Worm (Caenorhabditis elegans) whole organism, young adult: Measurements from ENCODE around the gene F16H6.10.

Experiments
- B0019.2 ChIP-seq: fragments of 200-800 bp; sonication (Bioruptor generic); conservative IDR thresholded peaks from 2 replicates; pipeline ENCODE4 v1.3.6; 2022; ENCODE audit warnings: missing genetic modification reagents, missing genetic modification characterization, missing compliant biosample characterization
- B0336.3 ChIP-seq: fragments of 200-800 bp; sonication (Bioruptor generic); IDR thresholded peaks from 2 replicates; pipeline ENCODE4 v1.3.6; 2022; ENCODE audit warnings: missing genetic modification characterization, missing compliant biosample characterization
- C06A6.2 ChIP-seq: fragments of 200-800 bp; sonication (Bioruptor generic); conservative IDR thresholded peaks from 2 replicates; pipeline ENCODE4 v1.3.6; 2022; ENCODE audit warnings: missing genetic modification characterization, missing compliant biosample characterization
- D2030.7 ChIP-seq: fragments of 200-800 bp; sonication (Bioruptor generic); IDR thresholded peaks from 2 replicates; pipeline ENCODE4 v1.3.6; 2022; ENCODE audit warnings: missing genetic modification reagents, missing genetic modification characterization, missing compliant biosample characterization
- F23B12.7 ChIP-seq: sonication (generic microtip); optimal IDR thresholded peaks from 2 replicates; lab custom pipeline; 2017; ENCODE audit warnings: missing genetic modification characterization, mild to moderate bottlenecking, missing compliant biosample characterization, antibody characterized with exemption, moderate library complexity; ENCODE audit not compliant: insufficient read depth
- F37B4.10 ChIP-seq: fragments of 200-800 bp; sonication (Bioruptor generic); IDR thresholded peaks from 2 replicates; pipeline ENCODE4 v1.3.6; 2022; ENCODE audit warnings: missing genetic modification characterization, missing compliant biosample characterization
- K11D2.4 ChIP-seq: fragments of 200-800 bp; sonication (Bioruptor generic); IDR thresholded peaks from 2 replicates; pipeline ENCODE4 v1.3.6; 2022; ENCODE audit warnings: missing genetic modification reagents, missing genetic modification characterization, missing compliant biosample characterization
- Y53F4B.3 ChIP-seq: fragments of 200-800 bp; sonication (Bioruptor generic); IDR thresholded peaks from 2 replicates; pipeline ENCODE4 v1.3.6; 2022; ENCODE audit warnings: missing genetic modification reagents, missing genetic modification characterization, missing compliant biosample characterization
- Y53G8AR.9 ChIP-seq: fragments of 200-800 bp; sonication (Bioruptor generic); conservative IDR thresholded peaks from 2 replicates; pipeline ENCODE4 v1.3.6; 2022; ENCODE audit warnings: missing genetic modification reagents, missing genetic modification characterization, missing compliant biosample characterization
- Y56A3A.18 ChIP-seq: fragments of 200-800 bp; sonication (Bioruptor generic); IDR thresholded peaks from 2 replicates; pipeline ENCODE4 v1.3.6; 2022; ENCODE audit warnings: missing genetic modification reagents, missing genetic modification characterization, missing compliant biosample characterization
- Y95B8A.8 ChIP-seq: fragments of 200-800 bp; sonication (Bioruptor generic); IDR thresholded peaks from 2 replicates; pipeline ENCODE4 v1.3.6; 2022; ENCODE audit warnings: missing genetic modification reagents, missing genetic modification characterization, missing compliant biosample characterization
- ZK185.1 ChIP-seq: sonication (generic microtip); optimal IDR thresholded peaks from 2 replicates; lab custom pipeline; 2016; ENCODE audit warnings: mild to moderate bottlenecking, missing genetic modification characterization, missing compliant biosample characterization; ENCODE audit not compliant: poor library complexity, severe bottlenecking
- bed-2 ChIP-seq: fragments of 200-800 bp; sonication (Bioruptor generic); IDR thresholded peaks from 2 replicates; pipeline ENCODE4 v1.3.6; 2022; ENCODE audit warnings: missing genetic modification reagents, missing genetic modification characterization, missing compliant biosample characterization
- cebp-2 ChIP-seq: fragments of 200-800 bp; sonication (Bioruptor generic); IDR thresholded peaks from 2 replicates; pipeline ENCODE4 v1.3.6; 2022; ENCODE audit warnings: missing genetic modification characterization, missing compliant biosample characterization
- ceh-100 ChIP-seq: fragments of 200-800 bp; sonication (Bioruptor generic); IDR thresholded peaks from 2 replicates; pipeline ENCODE4 v1.3.6; 2022; ENCODE audit warnings: missing genetic modification reagents, missing genetic modification characterization, missing compliant biosample characterization
- ceh-27 ChIP-seq: fragments of 200-800 bp; sonication (Bioruptor generic); optimal IDR thresholded peaks from 2 replicates; lab custom pipeline; 2018; ENCODE audit warnings: mild to moderate bottlenecking, missing genetic modification characterization, moderate library complexity, missing compliant biosample characterization
- ceh-40 ChIP-seq: fragments of 200-800 bp; sonication (Bioruptor generic); IDR thresholded peaks from 2 replicates; pipeline ENCODE4 v1.3.6; 2022; ENCODE audit warnings: missing genetic modification characterization, missing compliant biosample characterization
- die-1 ChIP-seq: sonication (generic microtip); optimal IDR thresholded peaks from 2 replicates; lab custom pipeline; 2016; ENCODE audit warnings: missing genotype, mild to moderate bottlenecking, missing genetic modification characterization, missing compliant biosample characterization
- egrh-3 ChIP-seq: fragments of 200-800 bp; sonication (Bioruptor generic); IDR thresholded peaks from 2 replicates; pipeline ENCODE4 v1.3.6; 2022; ENCODE audit warnings: missing genetic modification reagents, missing genetic modification characterization, missing compliant biosample characterization
- hlh-12 ChIP-seq: sonication (generic microtip); optimal IDR thresholded peaks from 2 replicates; lab custom pipeline; 2016; ENCODE audit warnings: missing genetic modification characterization, missing compliant biosample characterization
- hlh-26 ChIP-seq: fragments of 200-800 bp; sonication (Bioruptor generic); conservative IDR thresholded peaks from 2 replicates; pipeline ENCODE4 v1.3.6; 2022; ENCODE audit warnings: missing genetic modification reagents, missing genetic modification characterization, missing compliant biosample characterization
- hmg-20 ChIP-seq: fragments of 200-800 bp; sonication (Bioruptor generic); IDR thresholded peaks from 2 replicates; pipeline ENCODE4 v1.3.6; 2022; ENCODE audit warnings: missing genetic modification reagents, missing genetic modification characterization, missing compliant biosample characterization
- lir-1 ChIP-seq: fragments of 200-800 bp; sonication (Bioruptor generic); conservative IDR thresholded peaks from 2 replicates; pipeline ENCODE4 v1.3.6; 2022; ENCODE audit warnings: missing genetic modification reagents, missing genetic modification characterization, missing compliant biosample characterization
- lsl-1 ChIP-seq: fragments of 200-800 bp; sonication (Bioruptor generic); optimal IDR thresholded peaks from 2 replicates; lab custom pipeline; 2018; ENCODE audit warnings: mild to moderate bottlenecking, missing genetic modification characterization, moderate library complexity, missing compliant biosample characterization
- madf-3 ChIP-seq: fragments of 200-800 bp; sonication (Bioruptor generic); IDR thresholded peaks from 2 replicates; pipeline ENCODE4 v1.3.6; 2022; ENCODE audit warnings: missing genetic modification reagents, missing genetic modification characterization, missing compliant biosample characterization
- madf-6 ChIP-seq: fragments of 200-800 bp; sonication (Bioruptor generic); IDR thresholded peaks from 2 replicates; pipeline ENCODE4 v1.3.6; 2022; ENCODE audit warnings: missing genetic modification reagents, missing genetic modification characterization, missing compliant biosample characterization
- mcd-1 ChIP-seq: fragments of 200-800 bp; sonication (Bioruptor generic); IDR thresholded peaks from 2 replicates; pipeline ENCODE4 v1.3.6; 2022; ENCODE audit warnings: missing genetic modification reagents, missing genetic modification characterization, missing compliant biosample characterization
- mes-4 ChIP-seq: sonication (generic microtip); optimal IDR thresholded peaks from 2 replicates; lab custom pipeline; 2016; ENCODE audit warnings: missing genotype, missing genetic modification characterization, missing compliant biosample characterization
- nhr-179 ChIP-seq: sonication (generic microtip); optimal IDR thresholded peaks from 2 replicates; lab custom pipeline; 2016; ENCODE audit warnings: mild to moderate bottlenecking, missing genetic modification characterization, missing compliant biosample characterization
- nhr-80 ChIP-seq: sonication (generic microtip); optimal IDR thresholded peaks from 2 replicates; lab custom pipeline; 2016; ENCODE audit warnings: missing genetic modification characterization, missing compliant biosample characterization
- pbrm-1 ChIP-seq: fragments of 200-800 bp; sonication (Bioruptor generic); IDR thresholded peaks from 2 replicates; pipeline ENCODE4 v1.3.6; 2022; ENCODE audit warnings: missing genetic modification reagents, missing genetic modification characterization, missing compliant biosample characterization
- pha-4 ChIP-seq: fragments of 150-350 bp; sonication (generic microtip); optimal IDR thresholded peaks from 2 replicates; lab custom pipeline; 2014; ENCODE audit warnings: missing biosample characterization, missing genetic modification reagents, missing genetic modification characterization
- rcor-1 ChIP-seq: fragments of 200-800 bp; sonication (Bioruptor generic); IDR thresholded peaks from 2 replicates; pipeline ENCODE4 v1.3.6; 2022; ENCODE audit warnings: missing genetic modification reagents, missing genetic modification characterization, missing compliant biosample characterization
- sea-2 ChIP-seq: fragments of 200-800 bp; sonication (Bioruptor generic); IDR thresholded peaks from 2 replicates; pipeline ENCODE4 v1.3.6; 2022; ENCODE audit warnings: missing genetic modification characterization, missing compliant biosample characterization
- snpc-3.4 ChIP-seq: sonication (generic microtip); optimal IDR thresholded peaks from 2 replicates; lab custom pipeline; 2017; ENCODE audit warnings: missing genetic modification characterization, mild to moderate bottlenecking, missing compliant biosample characterization, antibody characterized with exemption, moderate library complexity, missing genotype, missing genetic modification reagents
- snpc-4 ChIP-seq, 5 experiments: fragments of 150-350 bp in 1 of 5; sonication (generic microtip) in 4 of 5; optimal IDR thresholded peaks; 2 replicates each; lab custom pipeline; 2014 to 2018; ENCODE audit warnings: missing genetic modification characterization in 5 of 5, missing biosample characterization in 3 of 5, antibody characterized with exemption in 2 of 5, mild to moderate bottlenecking in 2 of 5, missing compliant biosample characterization in 2 of 5, missing genotype in 2 of 5, moderate library complexity in 2 of 5, missing genetic modification reagents in 1 of 5
- somi-1 ChIP-seq: fragments of 200-800 bp; sonication (Bioruptor generic); optimal IDR thresholded peaks from 2 replicates; lab custom pipeline; 2018; ENCODE audit warnings: mild to moderate bottlenecking, missing genetic modification characterization, missing compliant biosample characterization
- zfh-2 ChIP-seq: fragments of 200-800 bp; sonication (Bioruptor generic); conservative IDR thresholded peaks from 2 replicates; pipeline ENCODE4 v1.3.6; 2022; ENCODE audit warnings: missing genetic modification reagents, missing genetic modification characterization, missing compliant biosample characterization
- zim-3 ChIP-seq: sonication (generic microtip); optimal IDR thresholded peaks from 2 replicates; lab custom pipeline; 2017; ENCODE audit warnings: mild to moderate bottlenecking, missing genetic modification characterization, moderate library complexity, missing compliant biosample characterization
- ztf-22 ChIP-seq: fragments of 200-800 bp; sonication (Bioruptor generic); optimal IDR thresholded peaks from 2 replicates; lab custom pipeline; 2018; ENCODE audit warnings: mild to moderate bottlenecking, missing genetic modification characterization, moderate library complexity, missing compliant biosample characterization
- ztf-26 ChIP-seq: sonication (generic microtip); optimal IDR thresholded peaks from 2 replicates; lab custom pipeline; 2017; ENCODE audit warnings: missing genetic modification characterization, missing compliant biosample characterization

The F16H6.10 gene

DNA sequence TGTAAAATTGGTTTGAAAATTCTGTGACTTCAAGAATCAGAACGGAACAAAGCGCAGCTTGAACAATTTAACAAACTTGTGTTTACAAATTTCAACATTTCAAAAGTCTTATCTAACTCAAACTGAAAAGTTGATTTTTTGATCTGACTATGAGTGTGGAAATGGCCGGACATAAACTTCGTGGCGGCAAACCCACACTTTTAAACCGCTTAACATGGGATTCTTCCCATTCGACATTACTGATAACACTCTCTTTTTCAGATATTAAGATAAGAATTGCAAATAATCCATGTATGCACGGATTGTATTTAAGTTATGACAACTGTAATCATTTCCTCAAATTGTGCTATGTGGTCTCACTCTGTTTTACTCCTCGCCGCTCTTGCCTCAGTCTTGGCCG is 33.1 kb downstream of the F16H6.10 start, which contains the start of gene clec-42:
Gene clec-42, plus strand, starts transcription at position 285 of the 400 bp plus-strand sequence.
- no peak for TF ChIP-seq lsl-1
- no peak for TF ChIP-seq pha-4 (tag; lab: Kevin White, UChicago)
- TF ChIP-seq bed-2 = no peak
- no peak for TF ChIP-seq K11D2.4
- no peak for TF ChIP-seq mcd-1
- no peak for TF ChIP-seq pbrm-1
- no peak for TF ChIP-seq zim-3 (tag; lab: Kevin White, UChicago)
- TF ChIP-seq madf-3 (GFP tag; lab: Robert Waterston, UW) = no peak
- TF ChIP-seq egrh-3 (GFP tag; lab: Robert Waterston, UW) = no peak
- TF ChIP-seq Y53G8AR.9 (GFP tag; lab: Robert Waterston, UW) = no peak

DNA sequence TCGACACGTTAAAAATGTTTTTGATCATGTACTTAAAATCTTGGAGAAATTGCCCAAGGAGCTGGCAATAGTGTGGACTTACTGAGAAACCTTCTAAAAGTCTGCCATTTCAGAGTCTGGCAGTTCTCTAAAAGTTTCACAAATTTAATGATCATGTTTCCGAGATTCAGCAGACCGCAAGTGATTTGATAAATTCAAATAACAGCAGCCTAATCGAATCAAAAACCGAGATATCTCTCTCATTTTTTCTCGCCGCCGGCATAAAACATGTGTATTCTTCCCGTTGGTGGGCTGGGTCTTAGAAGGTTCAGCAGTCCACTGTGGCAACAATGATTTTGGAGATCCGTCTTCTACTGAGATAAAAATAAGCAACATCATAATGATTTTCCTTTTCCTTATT is 35.1 kb downstream of the F16H6.10 start, which contains the start of gene clec-246:
Gene clec-246, plus strand, starts transcription at position 301 of the 400 bp plus-strand sequence.
- TF ChIP-seq B0336.3 (no peak), ceh-40 (GFP tag; lab: Robert Waterston, UW) (no peak), Y95B8A.8 (GFP tag; lab: Robert Waterston, UW) (no peak), mes-4 (tag; lab: Kevin White, UChicago) (no peak), lsl-1 (no peak)

DNA sequence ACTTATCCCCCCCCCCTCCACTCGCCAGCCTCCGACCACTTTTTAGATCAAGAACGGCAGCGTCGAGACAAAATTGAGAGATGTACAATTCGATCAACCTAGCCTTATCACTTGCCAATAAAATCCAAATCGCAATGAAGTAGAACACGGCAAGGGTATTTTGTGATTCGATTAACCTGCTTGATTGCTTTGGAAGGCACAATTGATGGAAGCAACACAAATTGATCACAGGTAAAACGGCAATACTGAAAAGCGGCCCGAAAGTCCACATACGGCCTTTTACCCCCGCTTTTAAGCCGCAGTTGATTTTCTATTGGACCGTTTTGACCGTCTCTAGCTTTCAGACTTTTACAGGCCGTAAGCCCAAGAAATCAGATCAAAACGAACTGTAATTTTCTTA is 35.9 kb downstream of the F16H6.10 start, which contains the start of gene clec-245:
Gene clec-245, minus strand, starts transcription at position 101 of the 400 bp plus-strand sequence.
- no peak for TF ChIP-seq hlh-12 (tag; lab: Kevin White, UChicago)
- TF ChIP-seq F37B4.10 (GFP tag; lab: Robert Waterston, UW) = no peak
- no peak for TF ChIP-seq B0336.3
- no peak for TF ChIP-seq hmg-20 (GFP tag; lab: Robert Waterston, UW)
- TF ChIP-seq Y53F4B.3 (GFP tag; lab: Robert Waterston, UW) = no peak
- TF ChIP-seq nhr-80 (tag; lab: Kevin White, UChicago) = no peak
- TF ChIP-seq snpc-4 (GFP tag; optimal IDR thresholded peaks at IDR 0.05; lab: Kevin White, UChicago) = no peak
- no peak for TF ChIP-seq snpc-4 (tag; optimal IDR thresholded peaks at IDR 0.05; lab: Kevin White, UChicago)
- no peak for TF ChIP-seq madf-6 (GFP tag; lab: Robert Waterston, UW)
- no peak for TF ChIP-seq ceh-27 (GFP tag; lab: Kevin White, UChicago)
- TF ChIP-seq lir-1 (GFP tag; lab: Robert Waterston, UW) = no peak
- TF ChIP-seq cebp-2 (GFP tag; lab: Robert Waterston, UW) = no peak
- TF ChIP-seq B0019.2 (GFP tag; lab: Robert Waterston, UW) = no peak
- TF ChIP-seq Y56A3A.18 (GFP tag; lab: Robert Waterston, UW) = no peak
- TF ChIP-seq nhr-179 (tag; lab: Kevin White, UChicago) = no peak
- no peak for TF ChIP-seq F23B12.7
- no peak for TF ChIP-seq ztf-26 (tag; lab: Kevin White, UChicago)
- TF ChIP-seq rcor-1 (GFP tag; lab: Robert Waterston, UW) = no peak
- no peak for TF ChIP-seq ZK185.1 (tag; lab: Kevin White, UChicago)
- TF ChIP-seq D2030.7 (GFP tag; lab: Robert Waterston, UW) = no peak
- TF ChIP-seq, all 124 proteins: peak for 0

DNA sequence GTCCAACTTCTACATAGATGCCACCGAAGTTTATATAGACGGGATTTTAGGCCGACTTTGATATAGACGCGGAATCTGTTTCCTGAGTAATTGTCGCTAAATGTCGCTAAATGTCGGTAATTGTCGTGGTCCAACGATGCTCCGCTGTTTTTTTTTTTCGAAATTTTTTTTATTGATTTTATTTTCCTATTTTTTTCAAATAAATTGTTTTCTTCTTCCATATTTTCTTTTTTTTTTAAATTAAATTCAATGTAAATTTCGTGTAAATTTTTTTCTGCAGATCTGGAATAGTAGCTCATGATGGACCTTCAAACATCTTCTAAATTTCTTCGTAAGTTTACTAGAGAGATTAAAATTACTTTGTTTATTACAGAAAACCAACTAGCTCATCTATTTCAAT is 39.3 kb downstream of the F16H6.10 start, which contains the start of gene C31G12.3:
Gene C31G12.3, plus strand, starts transcription at position 301 of the 400 bp plus-strand sequence.
- no peak for TF ChIP-seq ztf-22 (GFP tag; lab: Kevin White, UChicago)
- TF ChIP-seq zfh-2 (GFP tag; lab: Robert Waterston, UW) = no peak
- no peak for TF ChIP-seq sea-2 (GFP tag; lab: Robert Waterston, UW)
- no peak for TF ChIP-seq hlh-26 (GFP tag; lab: Robert Waterston, UW)
- no peak for TF ChIP-seq die-1
- TF ChIP-seq ceh-100 = no peak
- no peak for TF ChIP-seq madf-3 (GFP tag; lab: Robert Waterston, UW)
- no peak for TF ChIP-seq C06A6.2
- TF ChIP-seq somi-1 (GFP tag; lab: Kevin White, UChicago) = no peak
- TF ChIP-seq snpc-3.4 = no peak
